Worm (Caenorhabditis elegans): Measurements from ENCODE around the gene E04D5.5.

ce11 chrII:10373536-10374169 is 37.4 kb upstream of the E04D5.5 start:
- TF ChIP-seq tbx-2 (tag; optimal IDR thresholded peaks at IDR 0.05), result peak; percentile 37
- no peak for TF ChIP-seq ama-1 (optimal IDR thresholded peaks at IDR 0.05)
- TF ChIP-seq K02D7.2 (tag; optimal IDR thresholded peaks at IDR 0.05), result no peak
